Fruit fly (Drosophila melanogaster) whole organism, embryonic: ENCODE data around the gene Gpdh3.

Source experiments
- Ada2b ChIP-seq: fragments of 200-800 bp; sonication (Bioruptor generic); IDR thresholded peaks from 2 replicates; pipeline ENCODE4 v1.3.6; 2022; ENCODE audit warnings: missing biosample characterization, missing genetic modification characterization
- Antp ChIP-seq: fragments of 200-800 bp; sonication (Bioruptor generic); optimal IDR thresholded peaks from 3 replicates; lab custom pipeline; 2016; ENCODE audit warnings: missing biosample characterization, missing genetic modification characterization
- B-H1 ChIP-seq: fragments of 200-800 bp; sonication (Bioruptor generic); IDR thresholded peaks from 3 replicates; pipeline ENCODE4 v1.3.6; 2022; ENCODE audit warnings: missing biosample characterization, missing genetic modification characterization
- B-H2 ChIP-seq: fragments of 200-800 bp; sonication (Bioruptor generic); optimal IDR thresholded peaks from 2 replicates; lab custom pipeline; 2018; ENCODE audit warnings: missing biosample characterization, mild to moderate bottlenecking, missing genetic modification characterization
- Bdp1 ChIP-seq: fragments of 200-800 bp; sonication (Bioruptor generic); optimal IDR thresholded peaks from 3 replicates; lab custom pipeline; 2016; ENCODE audit warnings: missing biosample characterization, missing genetic modification characterization
- CG10959 ChIP-seq: fragments of 200-800 bp; sonication (Bioruptor generic); IDR thresholded peaks from 2 replicates; pipeline ENCODE4 v1.3.6; 2022; ENCODE audit warnings: missing biosample characterization, missing genetic modification characterization
- CG11456 ChIP-seq: fragments of 200-800 bp; sonication (Bioruptor generic); IDR thresholded peaks from 3 replicates; pipeline ENCODE4 v1.3.6; 2022; ENCODE audit warnings: missing biosample characterization, missing genetic modification characterization
- CG12155 ChIP-seq: fragments of 200-800 bp; sonication (Bioruptor generic); optimal IDR thresholded peaks from 3 replicates; lab custom pipeline; 2016; ENCODE audit warnings: missing biosample characterization, missing genetic modification characterization
- CG13424 ChIP-seq: fragments of 200-800 bp; sonication (Bioruptor generic); optimal IDR thresholded peaks from 2 replicates; lab custom pipeline; 2019; ENCODE audit warnings: missing biosample characterization, mild to moderate bottlenecking, missing genetic modification characterization, moderate library complexity
- CG14014 ChIP-seq: fragments of 200-800 bp; sonication (Bioruptor generic); IDR thresholded peaks from 2 replicates; pipeline ENCODE4 v1.3.6; 2022; ENCODE audit warnings: missing biosample characterization, missing genetic modification characterization
- CG17359 ChIP-seq: fragments of 200-800 bp; sonication (Bioruptor generic); optimal IDR thresholded peaks from 3 replicates; lab custom pipeline; 2018; ENCODE audit warnings: missing biosample characterization, mild to moderate bottlenecking, missing genetic modification characterization, moderate library complexity
- CG17361 ChIP-seq: fragments of 200-800 bp; sonication (Bioruptor generic); IDR thresholded peaks from 3 replicates; pipeline ENCODE4 v1.3.6; 2022; ENCODE audit warnings: missing biosample characterization, missing genetic modification characterization
- CG17568 ChIP-seq: fragments of 200-800 bp; sonication (Bioruptor generic); optimal IDR thresholded peaks from 2 replicates; lab custom pipeline; 2018; ENCODE audit warnings: missing biosample characterization, mild to moderate bottlenecking, missing genetic modification characterization, moderate library complexity
- CG2116 ChIP-seq: fragments of 200-800 bp; sonication (Bioruptor generic); optimal IDR thresholded peaks from 3 replicates; lab custom pipeline; 2018; ENCODE audit warnings: missing biosample characterization, mild to moderate bottlenecking, missing genetic modification characterization
- CG32532 ChIP-seq: fragments of 200-800 bp; sonication (Bioruptor generic); IDR thresholded peaks from 2 replicates; pipeline ENCODE4 v1.3.6; 2022; ENCODE audit warnings: missing biosample characterization, missing genetic modification characterization
- CG32772 ChIP-seq: fragments of 200-800 bp; sonication (Bioruptor generic); IDR thresholded peaks from 2 replicates; pipeline ENCODE4 v1.3.6; 2022; ENCODE audit warnings: missing biosample characterization, missing genetic modification characterization
- CG34224 ChIP-seq: fragments of 200-800 bp; sonication (Bioruptor generic); IDR thresholded peaks from 3 replicates; pipeline ENCODE4 v1.3.6; 2022; ENCODE audit warnings: missing biosample characterization, missing genetic modification characterization; ENCODE audit not compliant: partially characterized antibody
- CG4282 ChIP-seq: fragments of 200-800 bp; sonication (Bioruptor generic); optimal IDR thresholded peaks from 2 replicates; lab custom pipeline; 2016; ENCODE audit warnings: missing biosample characterization, missing genetic modification characterization
- CG4404 ChIP-seq: fragments of 200-800 bp; sonication (Bioruptor generic); IDR thresholded peaks from 2 replicates; pipeline ENCODE4 v1.3.6; 2022; ENCODE audit warnings: missing biosample characterization, missing genetic modification characterization
- CG4617 ChIP-seq: fragments of 200-800 bp; sonication (Bioruptor generic); optimal IDR thresholded peaks from 3 replicates; lab custom pipeline; 2016; ENCODE audit warnings: missing biosample characterization, missing genetic modification characterization, borderline replicate concordance
- CG8089 ChIP-seq: fragments of 200-800 bp; sonication (Bioruptor generic); optimal IDR thresholded peaks from 3 replicates; lab custom pipeline; 2016; ENCODE audit warnings: missing biosample characterization, missing genetic modification characterization
- CG8359 ChIP-seq: fragments of 200-800 bp; sonication (Bioruptor generic); optimal IDR thresholded peaks from 2 replicates; lab custom pipeline; 2017; ENCODE audit warnings: missing biosample characterization, mild to moderate bottlenecking, missing genetic modification characterization, borderline replicate concordance
- CG8765 ChIP-seq: fragments of 200-800 bp; sonication (Bioruptor generic); IDR thresholded peaks from 2 replicates; pipeline ENCODE4 v1.3.6; 2022; ENCODE audit warnings: missing biosample characterization, missing genetic modification characterization
- CG9817 ChIP-seq: fragments of 200-800 bp; sonication (Bioruptor generic); optimal IDR thresholded peaks from 2 replicates; lab custom pipeline; 2018; ENCODE audit warnings: missing biosample characterization, mild to moderate bottlenecking, missing genetic modification characterization, moderate library complexity
- Camta ChIP-seq: fragments of 200-800 bp; sonication (Bioruptor generic); optimal IDR thresholded peaks from 2 replicates; lab custom pipeline; 2016; ENCODE audit warnings: missing biosample characterization, missing genetic modification characterization
- D19B ChIP-seq: fragments of 200-800 bp; sonication (Bioruptor generic); optimal IDR thresholded peaks from 2 replicates; lab custom pipeline; 2017; ENCODE audit warnings: missing biosample characterization, mild to moderate bottlenecking, missing genetic modification characterization
- Dll ChIP-seq: fragments of 200-800 bp; sonication (Bioruptor generic); IDR thresholded peaks from 4 replicates; pipeline ENCODE4 v1.3.6; 2022; ENCODE audit warnings: missing biosample characterization, missing genetic modification characterization; ENCODE audit not compliant: partially characterized antibody
- Dref ChIP-seq: fragments of 200-800 bp; sonication (Bioruptor generic); IDR thresholded peaks from 2 replicates; pipeline ENCODE4 v1.3.6; 2022; ENCODE audit warnings: missing biosample characterization, missing genetic modification characterization
- Eip74EF ChIP-seq, 2 experiments: fragments of 200-800 bp in 1 of 2; fragments of >200 bp in 1 of 2; sonication (Bioruptor generic) in 1 of 2; optimal IDR thresholded peaks; 2 replicates each; lab custom pipeline; 2017 to 2019; ENCODE audit warnings: missing biosample characterization in 2 of 2, missing genetic modification characterization in 2 of 2, mild to moderate bottlenecking in 1 of 2, moderate library complexity in 1 of 2
- Elba2 ChIP-seq: fragments of 200-800 bp; sonication (Bioruptor generic); optimal IDR thresholded peaks from 3 replicates; lab custom pipeline; 2016; ENCODE audit warnings: missing biosample characterization, missing genetic modification characterization
- Ets65A ChIP-seq: fragments of 200-800 bp; sonication (Bioruptor generic); peaks from one replicate; lab custom pipeline; 2016; ENCODE audit warnings: missing biosample characterization, missing genetic modification characterization
- Gug ChIP-seq: fragments of 200-800 bp; sonication (Bioruptor generic); IDR thresholded peaks from 4 replicates; pipeline ENCODE4 v1.3.6; 2022; ENCODE audit warnings: missing biosample characterization, missing genetic modification characterization
- Lim3 ChIP-seq: fragments of 200-800 bp; sonication (Bioruptor generic); IDR thresholded peaks from 2 replicates; pipeline ENCODE4 v1.3.6; 2022; ENCODE audit warnings: missing biosample characterization, missing genetic modification characterization
- Poxn ChIP-seq: fragments of 200-800 bp; sonication (Bioruptor generic); IDR thresholded peaks from 2 replicates; pipeline ENCODE4 v1.3.6; 2022; ENCODE audit warnings: missing biosample characterization, missing genetic modification characterization
- Ssrp ChIP-seq: fragments of 200-800 bp; sonication (Bioruptor generic); optimal IDR thresholded peaks from 2 replicates; lab custom pipeline; 2018; ENCODE audit warnings: missing biosample characterization, mild to moderate bottlenecking, missing genetic modification characterization, moderate library complexity
- YL-1 ChIP-seq: fragments of 200-800 bp; sonication (Bioruptor generic); optimal IDR thresholded peaks from 3 replicates; lab custom pipeline; 2017; ENCODE audit warnings: missing biosample characterization, mild to moderate bottlenecking, missing genetic modification characterization
- ase ChIP-seq: fragments of 200-800 bp; sonication (Bioruptor generic); IDR thresholded peaks from 3 replicates; pipeline ENCODE4 v1.3.6; 2022; ENCODE audit warnings: missing biosample characterization, missing genetic modification characterization
- chm ChIP-seq: fragments of 200-800 bp; sonication (Bioruptor generic); IDR thresholded peaks from 2 replicates; pipeline ENCODE4 v1.3.6; 2022; ENCODE audit warnings: missing biosample characterization, missing genetic modification characterization
- crc ChIP-seq: fragments of 200-800 bp; sonication (Bioruptor generic); optimal IDR thresholded peaks from 2 replicates; lab custom pipeline; 2016; ENCODE audit warnings: missing biosample characterization, missing genetic modification characterization
- dpn ChIP-seq, 2 experiments: fragments of 200-800 bp; sonication (Bioruptor generic); optimal IDR thresholded peaks; 3 replicates each; lab custom pipeline; 2016; ENCODE audit warnings: missing biosample characterization in 2 of 2, missing genetic modification characterization in 2 of 2
- ftz-f1 ChIP-seq: fragments of 200-800 bp; sonication (Bioruptor generic); optimal IDR thresholded peaks from 2 replicates; lab custom pipeline; 2016; ENCODE audit warnings: missing biosample characterization, missing genetic modification characterization
- h ChIP-seq: fragments of >200 bp; optimal IDR thresholded peaks from 2 replicates; lab custom pipeline; 2017
- ham ChIP-seq: fragments of 200-800 bp; sonication (Bioruptor generic); IDR thresholded peaks from 2 replicates; pipeline ENCODE4 v1.3.6; 2022; ENCODE audit warnings: missing biosample characterization, missing genetic modification characterization
- hb ChIP-seq: fragments of 200-800 bp; sonication (Bioruptor generic); IDR thresholded peaks from 3 replicates; pipeline ENCODE4 v1.3.6; 2022; ENCODE audit warnings: missing biosample characterization, missing genetic modification characterization; ENCODE audit not compliant: partially characterized antibody
- rib ChIP-seq: fragments of 200-800 bp; sonication (Bioruptor generic); IDR thresholded peaks from 2 replicates; pipeline ENCODE4 v1.3.6; 2022; ENCODE audit warnings: missing biosample characterization, missing genetic modification characterization
- ro ChIP-seq: fragments of 200-800 bp; sonication (Bioruptor generic); IDR thresholded peaks from 2 replicates; pipeline ENCODE4 v1.3.6; 2022; ENCODE audit warnings: missing biosample characterization, missing genetic modification characterization
- sd ChIP-seq: fragments of 200-800 bp; sonication (Bioruptor generic); optimal IDR thresholded peaks from 3 replicates; lab custom pipeline; 2018; ENCODE audit warnings: missing biosample characterization, mild to moderate bottlenecking, missing genetic modification characterization, moderate library complexity
- trh ChIP-seq: fragments of 200-800 bp; sonication (Bioruptor generic); optimal IDR thresholded peaks from 2 replicates; lab custom pipeline; 2016; ENCODE audit warnings: missing biosample characterization, missing genetic modification characterization
- tx ChIP-seq: fragments of 200-800 bp; sonication (Bioruptor generic); optimal IDR thresholded peaks from 2 replicates; lab custom pipeline; 2016; ENCODE audit warnings: missing biosample characterization, missing genetic modification characterization

Gene Gpdh3

DNA sequence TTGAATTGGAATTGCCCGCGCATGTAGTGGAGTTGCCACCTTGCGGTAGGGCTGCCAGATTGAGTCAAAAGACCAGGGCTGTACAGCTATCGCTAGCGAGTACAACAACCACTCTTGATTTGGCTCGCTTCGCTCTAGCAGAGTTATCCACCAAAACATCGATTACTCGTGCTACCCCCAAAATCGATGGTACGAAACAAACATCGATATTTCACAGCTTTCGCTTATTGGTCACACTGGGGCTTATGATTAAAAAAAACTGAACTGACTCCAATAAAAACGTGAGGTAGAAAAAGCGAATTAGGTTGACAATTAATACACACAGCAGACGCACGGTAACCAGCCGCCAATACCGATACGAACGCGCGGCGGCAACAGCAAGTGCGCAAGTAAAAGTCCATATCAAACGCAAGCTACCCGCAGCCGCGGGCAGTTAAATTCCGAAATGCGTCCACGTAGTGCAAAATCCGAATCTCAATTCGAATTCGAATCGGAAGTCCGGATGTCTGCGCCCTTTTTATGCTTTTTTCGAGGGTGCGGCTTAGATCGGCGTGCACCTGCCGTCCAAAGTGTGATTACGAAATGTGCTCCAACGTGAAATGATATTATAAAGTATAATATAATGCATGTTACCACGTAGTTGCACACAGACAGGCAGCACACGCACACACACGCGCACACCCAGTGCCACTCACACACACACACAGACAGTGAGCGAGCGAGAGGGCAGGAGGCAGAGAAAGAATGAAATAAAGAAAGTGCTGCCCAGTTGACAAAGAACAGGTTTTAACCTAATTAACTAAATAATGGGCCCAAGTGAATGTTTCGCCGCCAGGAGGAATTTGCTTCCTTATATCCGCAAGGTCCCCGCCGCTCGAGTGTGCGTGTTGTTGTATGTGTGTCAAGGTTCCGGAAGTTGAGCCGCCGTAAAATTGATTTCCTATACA lies 25.1 kb upstream of the Gpdh3 start, which contains the start of gene Sar1 (continued):
- TF ChIP-seq rib (GFP tag; lab: Robert Waterston, UW) (no peak), Dll (peak; percentile 95), CG10959 (GFP tag; lab: Robert Waterston, UW) (no peak), Elba2 (GFP tag; lab: Kevin White, UChicago) (peak; percentile 76), Ada2b (GFP tag; lab: Robert Waterston, UW) (no peak), CG17361 (GFP tag; lab: Robert Waterston, UW) (peak; percentile 19; the same call in 1 of the 3 replicates), CG32532 (0 out of 2 replicates have a peak, but pooled peaks have one; percentile 9), Poxn (GFP tag; lab: Robert Waterston, UW) (no peak), Camta (GFP tag; lab: Kevin White, UChicago) (peak; percentile 35), B-H1 (no peak), tx (GFP tag; lab: Kevin White, UChicago) (peak; percentile 45), Ets65A (GFP tag; lab: Kevin White, UChicago) (peak; percentile 95), ro (no peak), hb (peak; percentile 85), chm (0 out of 2 replicates have a peak, but pooled peaks have one; percentile 18), crc (GFP tag; lab: Kevin White, UChicago) (no peak), CG9817 (tag; lab: Kevin White, UChicago) (peak; percentile 28), D19B (no peak), CG14014 (GFP tag; lab: Robert Waterston, UW) (no peak), B-H2 (GFP tag; lab: Kevin White, UChicago) (peak; percentile 58), ftz-f1 (peak; percentile 81), ase (no peak), CG8089 (GFP tag; lab: Kevin White, UChicago) (no peak), ham (no peak; the same call in 1 of the 2 replicates), CG4282 (GFP tag; lab: Kevin White, UChicago) (peak; percentile 19), CG2116 (GFP tag; lab: Kevin White, UChicago) (peak; percentile 83), Eip74EF (GFP tag; optimal IDR thresholded peaks at IDR 0.05; lab: Kevin White, UChicago) (peak in 1 of 2 experiments; percentile 83), CG32772 (GFP tag; lab: Robert Waterston, UW) (peak; percentile 55), CG13424 (tag; lab: Kevin White, UChicago) (peak; percentile 25), Lim3 (GFP tag; lab: Robert Waterston, UW) (no peak), CG8765 (GFP tag; lab: Robert Waterston, UW) (peak; percentile 33; the same call in 1 of the 2 replicates), CG17568 (GFP tag; lab: Kevin White, UChicago) (peak; percentile 5), CG4404 (GFP tag; lab: Robert Waterston, UW) (no peak; the same call in 1 of the 2 replicates), Ssrp (tag; lab: Kevin White, UChicago) (no peak), CG11456 (GFP tag; lab: Robert Waterston, UW) (peak; percentile 69; the same call in 2 of the 3 replicates), CG8359 (no peak), CG34224 (peak; percentile 88), Gug (GFP tag; lab: Robert Waterston, UW) (peak; percentile 42; the same call in 2 of the 4 replicates), trh (GFP tag; lab: Kevin White, UChicago) (no peak), h (lab: Kevin White, UChicago) (no peak), YL-1 (peak; percentile 80), CG12155 (peak; percentile 44), dpn (GFP tag; optimal IDR thresholded peaks at IDR 0.05; lab: Kevin White, UChicago) (peak; percentile 19 to 55), Antp (GFP tag; lab: Kevin White, UChicago) (peak; percentile 33), Bdp1 (GFP tag; lab: Kevin White, UChicago) (no peak), Dref (GFP tag; lab: Robert Waterston, UW) (peak; percentile 98), CG4617 (GFP tag; lab: Kevin White, UChicago) (peak; percentile 60), CG17359 (tag; lab: Kevin White, UChicago) (no peak), sd (peak; percentile 4)
